Fruit fly (Drosophila melanogaster): ENCODE results near the gene ttm50.

dm6 chrX:2693786-2694185 is 38.2 kb downstream of the ttm50 start, which contains the start of gene dyw:
- TF ChIP-seq CG9948 (tag; optimal IDR thresholded peaks at IDR 0.05) (no peak), CG12605 (GFP tag; IDR thresholded peaks at IDR 0.05) (no peak), Pif1B (GFP tag; optimal IDR thresholded peaks at IDR 0.05) (no peak), Pif1A (GFP tag; optimal IDR thresholded peaks at IDR 0.05) (no peak), CG13204 (GFP tag; optimal IDR thresholded peaks at IDR 0.05) (no peak), gl (tag; optimal IDR thresholded peaks at IDR 0.05) (no peak), CG17806 (tag; optimal IDR thresholded peaks at IDR 0.05) (no peak), fd96Ca (GFP tag; IDR thresholded peaks at IDR 0.05) (no peak), CG14655 (GFP tag; optimal IDR thresholded peaks at IDR 0.05) (no peak), EcR (GFP tag; optimal IDR thresholded peaks at IDR 0.05) (no peak)

Measured in whole organism, pupa.